Worm (Caenorhabditis elegans) whole organism, L3 larva: ENCODE results near the gene meg-1.
A peak's percentile ranks its signal among the peaks of the same experiment; 100 is the strongest.

Source experiments
- daf-12 ChIP-seq: fragments of 150-350 bp; optimal IDR thresholded peaks from 2 replicates; lab custom pipeline; 2014; ENCODE audit warnings: missing biosample characterization, missing genetic modification reagents, missing genetic modification characterization
- elt-1 ChIP-seq: fragments of 150-350 bp; optimal IDR thresholded peaks from 2 replicates; lab custom pipeline; 2014; ENCODE audit warnings: missing biosample characterization, missing genetic modification characterization
- elt-2 ChIP-seq: sonication (generic microtip); optimal IDR thresholded peaks from 2 replicates; lab custom pipeline; 2016; ENCODE audit warnings: missing genetic modification reagents, mild to moderate bottlenecking, missing genetic modification characterization, missing compliant biosample characterization
- elt-3 ChIP-seq, 3 experiments: fragments of 150-350 bp in 1 of 3; sonication (generic microtip) in 2 of 3; optimal IDR thresholded peaks; 2 replicates in 2 of 3; 4 replicates in 1 of 3; lab custom pipeline; 2014 to 2017; ENCODE audit warnings: missing biosample characterization in 3 of 3, missing genetic modification characterization in 3 of 3
- fos-1 ChIP-seq: fragments of 150-350 bp; optimal IDR thresholded peaks from 2 replicates; lab custom pipeline; 2014; ENCODE audit warnings: missing biosample characterization, missing genetic modification characterization
- jun-1 ChIP-seq: fragments of 150-350 bp; optimal IDR thresholded peaks from 2 replicates; lab custom pipeline; 2014; ENCODE audit warnings: missing biosample characterization, missing genetic modification reagents, missing genetic modification characterization
- mml-1 ChIP-seq: fragments of 150-350 bp; sonication (generic microtip); optimal IDR thresholded peaks from 3 replicates; lab custom pipeline; 2014; ENCODE audit warnings: missing biosample characterization, missing genetic modification characterization
- nhr-237 ChIP-seq: fragments of 150-350 bp; optimal IDR thresholded peaks from 2 replicates; lab custom pipeline; 2014; ENCODE audit warnings: missing biosample characterization, missing genetic modification characterization
- nhr-77 ChIP-seq: fragments of 150-350 bp; optimal IDR thresholded peaks from 2 replicates; lab custom pipeline; 2014; ENCODE audit warnings: missing biosample characterization, missing genetic modification characterization
- snpc-4 ChIP-seq: fragments of 150-350 bp; optimal IDR thresholded peaks from 2 replicates; lab custom pipeline; 2014; ENCODE audit warnings: missing biosample characterization, missing genetic modification characterization
- unc-62 ChIP-seq: fragments of 150-350 bp; sonication (generic microtip); optimal IDR thresholded peaks from 4 replicates; lab custom pipeline; 2014; ENCODE audit warnings: missing biosample characterization, missing genetic modification reagents, missing genetic modification characterization

DNA sequence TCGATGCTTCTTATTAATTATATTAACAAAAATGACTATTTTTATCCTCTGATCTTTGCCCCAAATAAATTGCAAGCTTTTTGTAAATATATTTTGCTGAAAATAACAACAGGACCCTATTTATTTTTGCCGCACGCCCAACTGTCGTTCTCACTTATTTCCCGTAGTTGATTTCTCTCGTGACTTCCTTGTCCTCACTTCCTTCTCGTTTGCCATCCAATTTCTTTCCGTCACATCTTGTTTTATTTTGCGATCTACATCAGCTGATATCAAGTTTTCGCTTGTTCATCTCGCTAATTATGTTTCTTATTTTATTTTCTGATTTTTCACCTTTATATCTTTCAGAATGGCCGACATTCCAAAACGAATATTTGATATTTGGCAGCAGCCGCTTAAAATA, 45.9 kb upstream of the meg-1 start, which contains the start of gene F48F7.5:
- TF ChIP-seq fos-1 (tag; lab: Kevin White, UChicago) (no peak), elt-2 (tag; lab: Kevin White, UChicago) (no peak), mml-1 (tag; lab: Kevin White, UChicago) (no peak), elt-3 (tag; optimal IDR thresholded peaks at IDR 0.05; lab: Kevin White, UChicago) (no peak), daf-12 (no peak), nhr-237 (tag; lab: Kevin White, UChicago) (no peak), snpc-4 (peak; percentile 38), nhr-77 (tag; lab: Kevin White, UChicago) (no peak), jun-1 (tag; lab: Kevin White, UChicago) (no peak), elt-1 (tag; lab: Kevin White, UChicago) (peak; percentile 73), unc-62 (GFP tag; lab: Kevin White, UChicago) (peak; percentile 0)
